Fruit fly (Drosophila melanogaster): ENCODE measurements around the gene Pebp1.

dm6 chr3R:22470064-22470463 lies 4.2 kb downstream of the Pebp1 start:
- no peak for TF ChIP-seq tj (GFP tag; optimal IDR thresholded peaks at IDR 0.05)
- TF ChIP-seq Mnt (GFP tag; optimal IDR thresholded peaks at IDR 0.05) = no peak
- no peak for TF ChIP-seq ovo (GFP tag; optimal IDR thresholded peaks at IDR 0.05)
- TF ChIP-seq CG33017 (tag; optimal IDR thresholded peaks at IDR 0.05) = no peak
- TF ChIP-seq cic (GFP tag; optimal IDR thresholded peaks at IDR 0.05) = peak; percentile 61
- TF ChIP-seq CG5204 (GFP tag; optimal IDR thresholded peaks at IDR 0.05) = no peak
- no peak for TF ChIP-seq cnc (optimal IDR thresholded peaks at IDR 0.05)
- TF ChIP-seq CG1620 (GFP tag; optimal IDR thresholded peaks at IDR 0.05) = no peak
- no peak for TF ChIP-seq kay (GFP tag; ENCODE audit: borderline replicate concordance)
- TF ChIP-seq pad (GFP tag; optimal IDR thresholded peaks at IDR 0.05) = no peak
- no peak for TF ChIP-seq Clk (GFP tag; optimal IDR thresholded peaks at IDR 0.05)
- no peak for TF ChIP-seq CG12768 (GFP tag; optimal IDR thresholded peaks at IDR 0.05)

All from whole organism, adult.